Fruit fly (Drosophila melanogaster): ENCODE measurements around the gene CG42507.

Gene CG42507

DNA sequence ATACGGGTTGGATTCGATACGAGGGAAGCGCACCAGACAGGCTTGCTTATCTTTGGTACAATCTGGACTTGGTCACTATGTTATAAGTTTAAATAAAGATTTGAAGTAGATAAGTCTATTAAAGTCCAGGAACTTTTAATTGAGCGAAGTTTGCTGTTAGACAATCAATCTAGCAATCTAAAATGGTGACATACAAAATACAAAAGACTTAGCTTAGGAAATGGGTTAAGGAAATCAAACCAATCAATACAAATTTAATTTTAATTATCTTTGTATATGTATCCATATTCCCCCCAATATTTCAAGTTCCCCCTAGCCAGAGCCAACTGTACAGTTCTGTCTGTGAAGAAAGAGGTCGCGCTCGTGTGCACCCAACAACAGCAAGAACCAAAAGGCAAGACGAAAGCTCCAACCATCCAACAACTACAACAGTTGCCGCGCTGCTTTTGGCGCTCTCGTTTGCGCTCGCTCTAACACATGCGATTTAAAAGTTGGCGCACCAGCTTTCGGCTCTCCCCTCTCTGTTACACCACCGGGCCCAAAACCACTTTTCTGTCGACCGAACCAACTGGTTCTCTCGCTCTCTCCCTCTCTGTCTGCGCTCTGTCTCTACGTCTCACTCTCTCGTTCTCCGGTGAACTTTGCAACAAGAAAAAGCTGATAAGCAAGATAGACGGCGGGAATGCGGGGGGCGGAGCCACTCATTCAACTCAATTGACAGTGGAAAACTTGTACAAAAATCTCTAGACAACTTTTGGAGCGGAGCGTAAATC, 1.6 kb downstream of the CG42507 start (continued):
- peak; percentile 70 for TF ChIP-seq CG31224 (GFP tag; IDR thresholded peaks at IDR 0.05)
- TF ChIP-seq CG9876 (GFP tag; optimal IDR thresholded peaks at IDR 0.05) = peak; percentile 51
- peak; percentile 93 for TF ChIP-seq CG30403 (GFP tag; optimal IDR thresholded peaks at IDR 0.05)
- TF ChIP-seq ash1 (GFP tag; optimal IDR thresholded peaks at IDR 0.05) = no peak
- TF ChIP-seq CG15479 (GFP tag; optimal IDR thresholded peaks at IDR 0.05) = no peak
- peak; percentile 87 for TF ChIP-seq CG17359 (tag; optimal IDR thresholded peaks at IDR 0.05)
- no peak for TF ChIP-seq HmgD (GFP tag; optimal IDR thresholded peaks at IDR 0.05)
- TF ChIP-seq Fer2 (tag; optimal IDR thresholded peaks at IDR 0.05) = peak; percentile 76
- no peak for TF ChIP-seq Opbp (GFP tag; IDR thresholded peaks at IDR 0.05; ENCODE audit: partially characterized antibody)
- TF ChIP-seq tio (GFP tag; optimal IDR thresholded peaks at IDR 0.05) = peak; percentile 89
- peak; percentile 77 for TF ChIP-seq CG12104 (GFP tag; optimal IDR thresholded peaks at IDR 0.05)
- peak; percentile 85 for TF ChIP-seq HHEX (GFP tag; optimal IDR thresholded peaks at IDR 0.05)
- peak; percentile 97 for TF ChIP-seq CG10321 (GFP tag; IDR thresholded peaks at IDR 0.05)
- peak; percentile 85 for TF ChIP-seq Asciz (GFP tag; optimal IDR thresholded peaks at IDR 0.05)
- peak; percentile 93 for TF ChIP-seq CG7556 (GFP tag; optimal IDR thresholded peaks at IDR 0.05)
- TF ChIP-seq nerfin-2 (GFP tag; IDR thresholded peaks at IDR 0.05; ENCODE audit: partially characterized antibody) = no peak
- TF ChIP-seq ttk (GFP tag; IDR thresholded peaks at IDR 0.05) = peak; percentile 78
- TF ChIP-seq Fer1 (GFP tag; optimal IDR thresholded peaks at IDR 0.05) = peak; percentile 87
- TF ChIP-seq CG11247 (GFP tag; IDR thresholded peaks at IDR 0.05) = peak; percentile 75
- TF ChIP-seq H2.0 (GFP tag; IDR thresholded peaks at IDR 0.05) = peak; percentile 71
- peak; percentile 81 for TF ChIP-seq CG1602 (GFP tag; optimal IDR thresholded peaks at IDR 0.05)
- peak; percentile 38 for TF ChIP-seq CG2202 (tag; optimal IDR thresholded peaks at IDR 0.05)
- peak; percentile 94 for TF ChIP-seq dysf (GFP tag; IDR thresholded peaks at IDR 0.05)
- peak; percentile 80 for TF ChIP-seq H15 (GFP tag; IDR thresholded peaks at IDR 0.05)
- peak; percentile 55 for TF ChIP-seq Mes4 (GFP tag; optimal IDR thresholded peaks at IDR 0.05)
- TF ChIP-seq CG8089 (GFP tag; optimal IDR thresholded peaks at IDR 0.05) = no peak
- peak; percentile 94 for TF ChIP-seq CG11504 (tag; optimal IDR thresholded peaks at IDR 0.05)
- TF ChIP-seq dati (GFP tag; IDR thresholded peaks at IDR 0.05) = 0 out of 2 replicates have a peak, but pooled peaks have one; percentile 9
- peak; percentile 9; the same call in 1 of the 2 replicates for TF ChIP-seq dimm (GFP tag; IDR thresholded peaks at IDR 0.05)
- peak; percentile 79 for TF ChIP-seq ems (GFP tag; optimal IDR thresholded peaks at IDR 0.05)
- TF ChIP-seq peb (GFP tag; IDR thresholded peaks at IDR 0.05) = no peak; the same call in 1 of the 2 replicates
- peak; percentile 63; the same call in 2 of the 3 replicates for TF ChIP-seq CG11560 (tag; IDR thresholded peaks at IDR 0.05)
- TF ChIP-seq vvl (GFP tag; IDR thresholded peaks at IDR 0.05) = peak; percentile 70
- peak; percentile 80 for TF ChIP-seq Dip3 (GFP tag; optimal IDR thresholded peaks at IDR 0.05)
- no peak for TF ChIP-seq tna (GFP tag; IDR thresholded peaks at IDR 0.05; ENCODE audit: partially characterized antibody)
- peak; percentile 77 for TF ChIP-seq Blimp-1 (GFP tag; optimal IDR thresholded peaks at IDR 0.05)
- no peak for TF ChIP-seq CG14860 (GFP tag; IDR thresholded peaks at IDR 0.05; ENCODE audit: partially characterized antibody)
- peak; percentile 51 for TF ChIP-seq kah (GFP tag; optimal IDR thresholded peaks at IDR 0.05)
- peak; percentile 63 for TF ChIP-seq cg (GFP tag; optimal IDR thresholded peaks at IDR 0.05)
- peak in 1 of 2 experiments; percentile 29 for TF ChIP-seq crp (GFP tag; optimal IDR thresholded peaks at IDR 0.05)
- peak; percentile 83 for TF ChIP-seq D19A (tag; optimal IDR thresholded peaks at IDR 0.05)
- 0 out of 3 replicates have a peak, but pooled peaks have one; percentile 70 for TF ChIP-seq CG3726 (GFP tag; IDR thresholded peaks at IDR 0.05)
- TF ChIP-seq CG3281 (GFP tag; optimal IDR thresholded peaks at IDR 0.05) = peak; percentile 95
- TF ChIP-seq Hr39 (optimal IDR thresholded peaks at IDR 0.05) = no peak
- no peak for TF ChIP-seq Spps (tag; optimal IDR thresholded peaks at IDR 0.05)
- TF ChIP-seq Sry-β (GFP tag; optimal IDR thresholded peaks at IDR 0.05) = no peak
- TF ChIP-seq disco-r (GFP tag; optimal IDR thresholded peaks at IDR 0.05) = peak; percentile 74
- TF ChIP-seq zen (tag; optimal IDR thresholded peaks at IDR 0.05) = peak; percentile 32
- TF ChIP-seq Vsx1 (GFP tag; optimal IDR thresholded peaks at IDR 0.05) = peak; percentile 48
